Fruit fly (Drosophila melanogaster) whole organism, prepupa: ENCODE measurements around the gene Trs23.

Source experiments
- Blimp-1 ChIP-seq: fragments of 200-800 bp; sonication (Bioruptor generic); optimal IDR thresholded peaks from 3 replicates; lab custom pipeline; 2017; ENCODE audit warnings: missing biosample characterization, missing genetic modification characterization, mild to moderate bottlenecking, moderate library complexity, missing genetic modification reagents
- CG10631 ChIP-seq: fragments of 200-800 bp; sonication (Bioruptor generic); optimal IDR thresholded peaks from 2 replicates; lab custom pipeline; 2016; ENCODE audit warnings: missing biosample characterization, missing genetic modification characterization
- CG11294 ChIP-seq: fragments of 200-800 bp; sonication (Bioruptor generic); IDR thresholded peaks from 2 replicates; pipeline ENCODE4 v1.3.6; 2022; ENCODE audit warnings: missing biosample characterization, missing genetic modification characterization
- CG11902 ChIP-seq: fragments of 200-800 bp; sonication (Bioruptor generic); optimal IDR thresholded peaks from 3 replicates; lab custom pipeline; 2016; ENCODE audit warnings: missing biosample characterization, missing genetic modification characterization
- CG15336 ChIP-seq: fragments of 200-800 bp; sonication (Bioruptor generic); IDR thresholded peaks from 2 replicates; pipeline ENCODE4 v1.3.6; 2022; ENCODE audit warnings: missing biosample characterization, missing genetic modification characterization
- CG3032 ChIP-seq: fragments of 200-800 bp; optimal IDR thresholded peaks from 2 replicates; lab custom pipeline; 2019; ENCODE audit warnings: missing biosample characterization, mild to moderate bottlenecking, missing genetic modification characterization, moderate library complexity
- CG32006 ChIP-seq: fragments of 200-800 bp; sonication (Bioruptor generic); optimal IDR thresholded peaks from 3 replicates; lab custom pipeline; 2017; ENCODE audit warnings: missing biosample characterization, mild to moderate bottlenecking, missing genetic modification characterization
- CG3919 ChIP-seq: fragments of 200-800 bp; sonication (Bioruptor generic); optimal IDR thresholded peaks from 3 replicates; lab custom pipeline; 2016; ENCODE audit warnings: missing biosample characterization, missing genetic modification characterization
- CG4318 ChIP-seq: fragments of 200-800 bp; sonication (Bioruptor generic); optimal IDR thresholded peaks from 3 replicates; lab custom pipeline; 2017; ENCODE audit warnings: missing biosample characterization, mild to moderate bottlenecking, missing genetic modification characterization
- CG6163 ChIP-seq: fragments of 200-800 bp; sonication (Bioruptor generic); IDR thresholded peaks from 3 replicates; pipeline ENCODE4 v1.3.6; 2022; ENCODE audit warnings: missing biosample characterization, missing genetic modification characterization
- CG6276 ChIP-seq: fragments of 200-800 bp; sonication (Bioruptor generic); optimal IDR thresholded peaks from 2 replicates; lab custom pipeline; 2017; ENCODE audit warnings: missing biosample characterization, mild to moderate bottlenecking, missing genetic modification characterization
- CG6808 ChIP-seq: fragments of 200-800 bp; sonication (Bioruptor generic); optimal IDR thresholded peaks from 3 replicates; lab custom pipeline; 2017; ENCODE audit warnings: missing biosample characterization, missing genetic modification characterization, mild to moderate bottlenecking, moderate library complexity, missing genetic modification reagents
- CG6854 ChIP-seq: fragments of 200-800 bp; sonication (Bioruptor generic); optimal IDR thresholded peaks from 2 replicates; lab custom pipeline; 2017; ENCODE audit warnings: missing biosample characterization, mild to moderate bottlenecking, missing genetic modification characterization
- CG7368 ChIP-seq: fragments of 200-800 bp; sonication (Bioruptor generic); optimal IDR thresholded peaks from 3 replicates; lab custom pipeline; 2016; ENCODE audit warnings: missing biosample characterization, missing genetic modification characterization
- CG8119 ChIP-seq: fragments of 200-800 bp; sonication (Bioruptor generic); IDR thresholded peaks from 3 replicates; pipeline ENCODE4 v1.3.6; 2022; ENCODE audit warnings: missing biosample characterization, missing genetic modification characterization
- CG8632 ChIP-seq: fragments of 200-800 bp; sonication (Bioruptor generic); optimal IDR thresholded peaks from 3 replicates; lab custom pipeline; 2016; ENCODE audit warnings: missing biosample characterization, missing genetic modification characterization
- CG9139 ChIP-seq: fragments of 200-800 bp; sonication (Bioruptor generic); optimal IDR thresholded peaks from 3 replicates; lab custom pipeline; 2017; ENCODE audit warnings: missing biosample characterization, mild to moderate bottlenecking, missing genetic modification characterization
- Eip75B ChIP-seq: fragments of 200-800 bp; sonication (Bioruptor generic); optimal IDR thresholded peaks from 3 replicates; lab custom pipeline; 2016; ENCODE audit warnings: missing biosample characterization, missing genetic modification characterization
- Eip78C ChIP-seq: fragments of 200-800 bp; sonication (Bioruptor generic); peaks from one replicate; lab custom pipeline; 2016; ENCODE audit warnings: missing biosample characterization, missing genetic modification characterization
- Eip93F ChIP-seq: fragments of 200-800 bp; sonication (Bioruptor generic); optimal IDR thresholded peaks from 2 replicates; lab custom pipeline; 2016; ENCODE audit warnings: missing biosample characterization, mild to moderate bottlenecking, missing genetic modification characterization
- Ets96B ChIP-seq: fragments of 200-800 bp; optimal IDR thresholded peaks from 2 replicates; lab custom pipeline; 2019; ENCODE audit warnings: missing biosample characterization, mild to moderate bottlenecking, missing genetic modification characterization, moderate library complexity
- Gug ChIP-seq: fragments of 200-800 bp; sonication (Bioruptor generic); IDR thresholded peaks from 2 replicates; pipeline ENCODE4 v1.3.6; 2022; ENCODE audit warnings: missing biosample characterization, missing genetic modification characterization
- Hr4 ChIP-seq: fragments of 200-800 bp; sonication (Bioruptor generic); optimal IDR thresholded peaks from 3 replicates; lab custom pipeline; 2016; ENCODE audit warnings: missing biosample characterization, missing genetic modification characterization
- Met ChIP-seq: fragments of 200-800 bp; sonication (Bioruptor generic); optimal IDR thresholded peaks from 3 replicates; lab custom pipeline; 2016; ENCODE audit warnings: missing biosample characterization, missing genetic modification characterization
- OdsH ChIP-seq: fragments of 200-800 bp; sonication (Bioruptor generic); optimal IDR thresholded peaks from 3 replicates; lab custom pipeline; 2016; ENCODE audit warnings: missing biosample characterization, missing genetic modification characterization
- Smox ChIP-seq: fragments of 200-800 bp; sonication (Bioruptor generic); optimal IDR thresholded peaks from 3 replicates; lab custom pipeline; 2016; ENCODE audit warnings: missing biosample characterization, missing genetic modification characterization
- Sox14 ChIP-seq: fragments of 200-800 bp; sonication (Bioruptor generic); optimal IDR thresholded peaks from 3 replicates; lab custom pipeline; 2016; ENCODE audit warnings: missing biosample characterization, missing genetic modification characterization
- Sox15 ChIP-seq: fragments of 200-800 bp; sonication (Bioruptor generic); optimal IDR thresholded peaks from 3 replicates; lab custom pipeline; 2016; ENCODE audit warnings: missing biosample characterization, missing genetic modification characterization
- achi ChIP-seq: fragments of 200-800 bp; sonication (Bioruptor generic); optimal IDR thresholded peaks from 3 replicates; lab custom pipeline; 2016; ENCODE audit warnings: missing biosample characterization, missing genetic modification characterization
- acj6 ChIP-seq: fragments of 200-800 bp; sonication (Bioruptor generic); optimal IDR thresholded peaks from 3 replicates; lab custom pipeline; 2016; ENCODE audit warnings: missing biosample characterization, missing genetic modification characterization
- dac ChIP-seq: fragments of 200-800 bp; sonication (Bioruptor generic); optimal IDR thresholded peaks from 2 replicates; lab custom pipeline; 2017; ENCODE audit warnings: missing biosample characterization, mild to moderate bottlenecking, missing genetic modification characterization
- dsx ChIP-seq: fragments of 200-800 bp; optimal IDR thresholded peaks from 3 replicates; lab custom pipeline; 2019; ENCODE audit warnings: missing biosample characterization, mild to moderate bottlenecking, missing genetic modification characterization, moderate library complexity; ENCODE audit not compliant: poor library complexity, severe bottlenecking
- esn ChIP-seq: fragments of 200-800 bp; sonication (Bioruptor generic); optimal IDR thresholded peaks from 2 replicates; lab custom pipeline; 2016; ENCODE audit warnings: missing biosample characterization, mild to moderate bottlenecking, missing genetic modification characterization, moderate library complexity
- fd85E ChIP-seq: fragments of 200-800 bp; sonication (Bioruptor generic); optimal IDR thresholded peaks from 3 replicates; lab custom pipeline; 2016; ENCODE audit warnings: missing biosample characterization, missing genetic modification characterization
- fkh ChIP-seq: fragments of 200-800 bp; sonication (Bioruptor generic); optimal IDR thresholded peaks from 3 replicates; lab custom pipeline; 2017; ENCODE audit warnings: missing biosample characterization, mild to moderate bottlenecking, missing genetic modification characterization, moderate library complexity
- net ChIP-seq: fragments of 200-800 bp; sonication (Bioruptor generic); optimal IDR thresholded peaks from 3 replicates; lab custom pipeline; 2016; ENCODE audit warnings: missing biosample characterization, missing genetic modification characterization
- salr ChIP-seq, 2 experiments: fragments of 200-800 bp; sonication (Bioruptor generic); optimal IDR thresholded peaks; 3 replicates each; lab custom pipeline; 2016 to 2018; ENCODE audit warnings: missing biosample characterization in 2 of 2, missing genetic modification characterization in 2 of 2, mild to moderate bottlenecking in 1 of 2
- spab ChIP-seq: fragments of 200-800 bp; sonication (Bioruptor generic); optimal IDR thresholded peaks from 2 replicates; lab custom pipeline; 2017; ENCODE audit warnings: missing biosample characterization, mild to moderate bottlenecking, missing genetic modification characterization, missing genetic modification reagents
- ss ChIP-seq, 2 experiments: fragments of 200-800 bp; sonication (Bioruptor generic); optimal IDR thresholded peaks; 2 replicates in 1 of 2; 3 replicates in 1 of 2; lab custom pipeline; 2017 to 2018; ENCODE audit warnings: mild to moderate bottlenecking in 2 of 2, missing biosample characterization in 2 of 2, missing genetic modification characterization in 2 of 2, moderate library complexity in 1 of 2
- svp ChIP-seq: fragments of 200-800 bp; sonication (Bioruptor generic); peaks from one replicate; lab custom pipeline; 2016; ENCODE audit warnings: missing biosample characterization, missing genetic modification characterization
- topi ChIP-seq: fragments of 200-800 bp; sonication (Bioruptor generic); optimal IDR thresholded peaks from 3 replicates; lab custom pipeline; 2016; ENCODE audit warnings: missing biosample characterization, missing genetic modification characterization
- vri ChIP-seq: fragments of 200-800 bp; sonication (Bioruptor generic); optimal IDR thresholded peaks from 3 replicates; lab custom pipeline; 2016; ENCODE audit warnings: missing biosample characterization, mild to moderate bottlenecking, missing genetic modification characterization

The Trs23 gene

DNA sequence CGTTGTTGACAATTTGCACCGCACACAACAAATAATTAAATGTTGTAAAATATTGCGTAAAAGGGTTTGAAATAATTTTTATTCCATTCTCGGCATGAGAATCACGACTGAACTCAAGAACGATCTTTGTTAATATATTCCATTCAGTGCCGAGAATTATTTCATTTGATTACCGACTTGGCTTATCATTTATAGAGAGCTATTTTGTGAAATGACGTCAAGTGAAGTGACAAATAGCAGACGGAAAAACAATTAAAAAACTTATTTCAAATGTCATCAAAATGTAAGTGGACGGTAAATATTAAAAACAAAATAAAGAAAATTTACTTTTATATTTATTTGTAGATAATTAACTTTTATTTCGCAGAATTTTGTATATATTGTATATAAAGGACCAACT is 28.5 kb downstream of the Trs23 start:
- TF ChIP-seq net, result no peak
- TF ChIP-seq svp (GFP tag; lab: Kevin White, UChicago), result peak; percentile 59

DNA sequence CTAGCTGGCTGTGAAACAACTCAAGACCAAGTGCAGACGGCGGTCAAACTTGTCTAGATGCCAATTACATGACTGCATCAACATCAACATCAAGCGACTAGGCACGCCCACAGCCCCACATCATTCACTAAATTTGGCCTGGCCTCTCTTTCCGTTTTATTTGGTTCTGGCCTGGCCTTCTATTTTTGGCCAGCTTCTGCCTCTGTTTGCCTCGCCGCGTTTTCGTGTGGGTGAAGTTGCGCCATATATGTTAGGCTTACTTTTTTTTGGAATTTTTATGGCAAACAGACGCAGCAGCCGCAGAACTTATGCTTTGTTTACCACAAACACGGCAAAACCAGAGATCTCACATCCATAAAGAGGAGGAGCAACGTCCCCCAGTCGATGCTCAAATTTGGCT is 29.4 kb downstream of the Trs23 start:
- no peak for TF ChIP-seq CG4318 (GFP tag; lab: Kevin White, UChicago)
- no peak for TF ChIP-seq CG15336 (GFP tag; lab: Robert Waterston, UW)
- no peak for TF ChIP-seq CG6276 (GFP tag; lab: Kevin White, UChicago)
- TF ChIP-seq fkh (GFP tag; lab: Kevin White, UChicago), result peak; percentile 19

DNA sequence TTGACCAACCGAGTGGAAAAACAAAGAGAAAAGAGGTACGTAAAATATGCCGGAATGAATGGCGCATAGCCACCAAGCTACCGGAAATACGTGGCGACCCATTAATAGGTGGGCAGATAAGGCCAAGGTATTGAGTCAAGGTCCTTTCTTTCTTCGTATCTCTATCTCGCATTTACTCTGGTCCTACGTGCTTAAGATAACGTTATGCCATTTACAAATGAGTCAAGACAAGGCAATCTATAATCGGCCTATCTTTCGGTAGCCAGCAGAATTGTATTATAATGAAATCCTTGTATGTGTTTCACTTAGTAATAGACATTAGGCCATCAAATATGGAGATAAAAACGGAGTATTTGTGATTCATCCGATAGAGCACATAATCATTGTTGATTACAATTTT is 30.4 kb downstream of the Trs23 start:
- no peak for TF ChIP-seq CG6276 (GFP tag; lab: Kevin White, UChicago)
- TF ChIP-seq Eip78C (GFP tag; lab: Kevin White, UChicago), result peak; percentile 41
- TF ChIP-seq ss (GFP tag; optimal IDR thresholded peaks at IDR 0.05; lab: Kevin White, UChicago), result no peak
- no peak for TF ChIP-seq Eip75B
- TF ChIP-seq Blimp-1 (GFP tag; lab: Kevin White, UChicago), result no peak
- TF ChIP-seq vri, result peak; percentile 71
- TF ChIP-seq Smox (GFP tag; lab: Kevin White, UChicago), result no peak
- peak; percentile 37 for TF ChIP-seq svp (GFP tag; lab: Kevin White, UChicago)
- TF ChIP-seq CG6163 (GFP tag; lab: Robert Waterston, UW), result no peak
- TF ChIP-seq OdsH (GFP tag; lab: Kevin White, UChicago), result no peak
- TF ChIP-seq dac, result no peak
- TF ChIP-seq Met (GFP tag; lab: Kevin White, UChicago), result no peak
- TF ChIP-seq Sox14, result no peak
- TF ChIP-seq CG6854, result no peak
- TF ChIP-seq spab (GFP tag; lab: Kevin White, UChicago), result no peak
- TF ChIP-seq Gug (GFP tag; lab: Robert Waterston, UW), result no peak
- TF ChIP-seq Ets96B, result no peak
- no peak for TF ChIP-seq Sox15 (GFP tag; lab: Kevin White, UChicago)
- TF ChIP-seq CG3032 (tag; lab: Kevin White, UChicago), result no peak
- no peak for TF ChIP-seq Hr4 (GFP tag; lab: Kevin White, UChicago)
- no peak for TF ChIP-seq salr (GFP tag; optimal IDR thresholded peaks at IDR 0.05; lab: Kevin White, UChicago)
- no peak for TF ChIP-seq dsx

DNA sequence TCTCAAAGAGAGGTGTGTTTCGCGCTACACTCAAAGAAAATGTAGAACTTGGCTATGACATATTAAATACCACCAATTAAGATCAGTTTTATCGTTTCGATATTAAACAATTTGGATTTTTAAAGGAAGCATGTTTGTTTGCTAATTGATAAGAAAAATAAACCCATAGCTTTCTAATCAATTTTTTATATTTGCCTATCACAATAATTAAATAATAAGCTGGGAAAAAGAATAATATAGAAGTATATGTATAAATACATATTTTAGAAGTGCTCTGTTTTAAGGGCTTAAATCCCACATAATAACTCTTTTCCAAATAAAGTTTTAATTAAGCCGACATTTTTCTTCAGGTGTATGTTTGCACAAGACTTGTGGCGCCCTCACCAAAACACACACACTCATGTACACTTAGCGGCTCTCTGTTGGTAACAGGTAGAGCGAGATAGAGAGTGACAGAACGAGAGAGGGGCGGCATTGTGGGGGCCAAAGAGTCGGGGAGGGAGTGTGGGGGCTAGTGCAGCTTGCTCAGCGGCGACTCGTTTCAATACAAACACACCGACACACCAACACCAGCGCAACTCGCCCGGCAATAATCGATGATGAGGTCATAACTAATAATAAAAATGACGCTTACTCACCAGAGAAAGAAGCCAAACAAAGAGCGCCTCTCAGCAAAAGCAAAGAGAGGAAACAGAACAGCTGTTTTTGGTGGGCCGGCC is 31.7 kb downstream of the Trs23 start:
- TF ChIP-seq CG6854 (peak; percentile 57), CG4318 (GFP tag; lab: Kevin White, UChicago) (peak; percentile 91), Eip93F (GFP tag; lab: Kevin White, UChicago) (no peak), CG11294 (GFP tag; lab: Robert Waterston, UW) (peak; percentile 77; the same call in 1 of the 2 replicates), CG8119 (peak; percentile 92), net (peak; percentile 92), Smox (GFP tag; lab: Kevin White, UChicago) (peak; percentile 89), spab (GFP tag; lab: Kevin White, UChicago) (peak; percentile 87), CG11902 (GFP tag; lab: Kevin White, UChicago) (peak; percentile 81), Sox15 (GFP tag; lab: Kevin White, UChicago) (peak; percentile 81), fd85E (peak; percentile 44), achi (GFP tag; lab: Kevin White, UChicago) (peak; percentile 92), CG3032 (tag; lab: Kevin White, UChicago) (peak; percentile 90), acj6 (peak; percentile 92), Hr4 (GFP tag; lab: Kevin White, UChicago) (peak; percentile 93), Ets96B (peak; percentile 91), svp (GFP tag; lab: Kevin White, UChicago) (peak; percentile 83), vri (peak; percentile 92), esn (GFP tag; lab: Kevin White, UChicago) (peak; percentile 94), CG10631 (GFP tag; lab: Kevin White, UChicago) (peak; percentile 95), CG9139 (GFP tag; lab: Kevin White, UChicago) (peak; percentile 65), CG8632 (GFP tag; lab: Kevin White, UChicago) (peak; percentile 93), dac (peak; percentile 82), topi (GFP tag; lab: Kevin White, UChicago) (peak; percentile 86), salr (GFP tag; optimal IDR thresholded peaks at IDR 0.05; lab: Kevin White, UChicago) (peak; percentile 37 to 97), CG6276 (GFP tag; lab: Kevin White, UChicago) (peak; percentile 90), CG7368 (GFP tag; lab: Kevin White, UChicago) (peak; percentile 79), CG6808 (peak; percentile 89), CG32006 (GFP tag; lab: Kevin White, UChicago) (peak; percentile 97), Eip75B (peak; percentile 85), dsx (peak; percentile 85), CG3919 (peak; percentile 91), CG6163 (GFP tag; lab: Robert Waterston, UW) (peak; percentile 84)
